Fruit fly (Drosophila melanogaster) whole organism: Measurements from ENCODE around the gene CG32228.

Experiments
- CG8478 ChIP-seq: fragments of >200 bp; optimal IDR thresholded peaks from 2 replicates; lab custom pipeline; 2018; ENCODE audit warnings: inconsistent platforms
- Dll ChIP-seq: fragments of >200 bp; optimal IDR thresholded peaks from 2 replicates; lab custom pipeline; 2017
- EcR ChIP-seq, 2 experiments: fragments of >200 bp; optimal IDR thresholded peaks; 2 replicates each; lab custom pipeline; 2017; ENCODE audit warnings: missing biosample characterization in 2 of 2, missing genetic modification characterization in 2 of 2, missing genetic modification reagents in 2 of 2
- pan ChIP-seq: fragments of >200 bp; optimal IDR thresholded peaks from 2 replicates; lab custom pipeline; 2017
- psq ChIP-seq: fragments of >200 bp; optimal IDR thresholded peaks from 2 replicates; lab custom pipeline; 2017
- usp ChIP-seq: fragments of >200 bp; optimal IDR thresholded peaks from 2 replicates; lab custom pipeline; 2017; ENCODE audit warnings: missing biosample characterization, missing genetic modification characterization, mixed read lengths

Gene CG32228

dm6 chr3L:20241987-20242982 lies 23.3 kb upstream of the CG32228 start:
- no peak for TF ChIP-seq pan (lab: Kevin White, UChicago)
- no peak for TF ChIP-seq psq (lab: Kevin White, UChicago)
- no peak for TF ChIP-seq EcR (GFP tag; optimal IDR thresholded peaks at IDR 0.05; lab: Kevin White, UChicago)
- no peak for TF ChIP-seq CG8478 (lab: Kevin White, UChicago)
- no peak for TF ChIP-seq Dll (lab: Kevin White, UChicago)
- TF ChIP-seq usp (GFP tag; lab: Kevin White, UChicago) = no peak

dm6 chr3L:20247513-20248173 lies 18.0 kb upstream of the CG32228 start, which contains the start of gene rdgC:
Gene rdgC (plus strand): TSS chr3L:20248080.
- TF ChIP-seq EcR (GFP tag; optimal IDR thresholded peaks at IDR 0.05; lab: Kevin White, UChicago) (no peak), usp (GFP tag; lab: Kevin White, UChicago) (no peak), psq (lab: Kevin White, UChicago) (no peak), pan (lab: Kevin White, UChicago) (no peak), CG8478 (lab: Kevin White, UChicago) (no peak)

dm6 chr3L:20275235-20275634 lies 9.6 kb downstream of the CG32228 start, which contains the start of gene CG17122:
Gene CG17122 (minus strand): TSS chr3L:20275335.
- no peak for TF ChIP-seq psq (lab: Kevin White, UChicago)
- TF ChIP-seq usp (GFP tag; lab: Kevin White, UChicago) = no peak
- no peak for TF ChIP-seq pan (lab: Kevin White, UChicago)
- no peak for TF ChIP-seq Dll (lab: Kevin White, UChicago)
- no peak for TF ChIP-seq CG8478 (lab: Kevin White, UChicago)
- no peak for TF ChIP-seq EcR (GFP tag; optimal IDR thresholded peaks at IDR 0.05; lab: Kevin White, UChicago)

- no peak for TF ChIP-seq CG8478 (lab: Kevin White, UChicago)
- no peak for TF ChIP-seq pan (lab: Kevin White, UChicago)
- no peak for TF ChIP-seq psq (lab: Kevin White, UChicago)
- TF ChIP-seq Dll (lab: Kevin White, UChicago) = no peak
- TF ChIP-seq EcR (GFP tag; optimal IDR thresholded peaks at IDR 0.05; lab: Kevin White, UChicago) = no peak
- no peak for TF ChIP-seq usp (GFP tag; lab: Kevin White, UChicago)
These were observed 10.3 kb downstream of the CG32228 start for dm6 chr3L:20275886-20276285.

- TF ChIP-seq EcR (GFP tag; optimal IDR thresholded peaks at IDR 0.05; lab: Kevin White, UChicago) = no peak
- no peak for TF ChIP-seq Dll (lab: Kevin White, UChicago)
- TF ChIP-seq CG8478 (lab: Kevin White, UChicago) = no peak
- no peak for TF ChIP-seq usp (GFP tag; lab: Kevin White, UChicago)
- TF ChIP-seq pan (lab: Kevin White, UChicago) = no peak
- no peak for TF ChIP-seq psq (lab: Kevin White, UChicago)
These were observed 11.0 kb downstream of the CG32228 start for dm6 chr3L:20276615-20277014.

- TF ChIP-seq psq (lab: Kevin White, UChicago) (no peak), EcR (GFP tag; optimal IDR thresholded peaks at IDR 0.05; lab: Kevin White, UChicago) (no peak), Dll (lab: Kevin White, UChicago) (no peak), CG8478 (lab: Kevin White, UChicago) (no peak)
These were observed 15.6 kb downstream of the CG32228 start for dm6 chr3L:20281254-20281653.

dm6 chr3L:20287046-20287445 lies 21.4 kb downstream of the CG32228 start:
- no peak for TF ChIP-seq EcR (GFP tag; optimal IDR thresholded peaks at IDR 0.05; lab: Kevin White, UChicago)
- no peak for TF ChIP-seq CG8478 (lab: Kevin White, UChicago)
- no peak for TF ChIP-seq usp (GFP tag; lab: Kevin White, UChicago)
- no peak for TF ChIP-seq psq (lab: Kevin White, UChicago)
- no peak for TF ChIP-seq Dll (lab: Kevin White, UChicago)
- TF ChIP-seq pan (lab: Kevin White, UChicago) = no peak

- TF ChIP-seq psq (lab: Kevin White, UChicago) (no peak), usp (GFP tag; lab: Kevin White, UChicago) (no peak), CG8478 (lab: Kevin White, UChicago) (no peak), Dll (lab: Kevin White, UChicago) (no peak), pan (lab: Kevin White, UChicago) (no peak)
These were observed 29.5 kb downstream of the CG32228 start, which contains the start of gene gogo for dm6 chr3L:20295095-20295494. Gene gogo (minus strand): TSS chr3L:20295133.

- no peak for TF ChIP-seq usp (GFP tag; lab: Kevin White, UChicago)
- TF ChIP-seq Dll (lab: Kevin White, UChicago) = no peak
- no peak for TF ChIP-seq CG8478 (lab: Kevin White, UChicago)
These were observed 31.2 kb downstream of the CG32228 start, which contains the start of gene FRG1 for dm6 chr3L:20296797-20297196. Gene FRG1 (minus strand): TSS chr3L:20296971.

- TF ChIP-seq Dll (lab: Kevin White, UChicago) (no peak), CG8478 (lab: Kevin White, UChicago) (no peak), usp (GFP tag; lab: Kevin White, UChicago) (no peak), pan (lab: Kevin White, UChicago) (no peak), EcR (GFP tag; optimal IDR thresholded peaks at IDR 0.05; lab: Kevin White, UChicago) (no peak), psq (lab: Kevin White, UChicago) (no peak)
These were observed 33.5 kb downstream of the CG32228 start, which contains the start of gene SCCRO4 for dm6 chr3L:20299110-20299509. Gene SCCRO4 (plus strand): TSS chr3L:20299410.
